Fruit fly (Drosophila melanogaster) whole organism, pupa: ENCODE measurements around the gene CG6330.
A peak's percentile ranks its signal among the peaks of the same experiment; 100 is the strongest.

Source experiments
- CG10348 ChIP-seq: fragments of 200-800 bp; sonication (Bioruptor generic); IDR thresholded peaks from 2 replicates; pipeline ENCODE4 v1.3.6; 2022; ENCODE audit warnings: missing biosample characterization, missing genetic modification characterization
- CG12605 ChIP-seq: fragments of 200-800 bp; sonication (Bioruptor generic); IDR thresholded peaks from 2 replicates; pipeline ENCODE4 v1.3.6; 2022; ENCODE audit warnings: missing biosample characterization, missing genetic modification characterization
- CG13204 ChIP-seq: fragments of 200-800 bp; sonication (Bioruptor generic); optimal IDR thresholded peaks from 2 replicates; lab custom pipeline; 2018; ENCODE audit warnings: missing biosample characterization, mild to moderate bottlenecking, missing genetic modification characterization, moderate library complexity
- CG14655 ChIP-seq: fragments of 200-800 bp; sonication (Bioruptor generic); optimal IDR thresholded peaks from 3 replicates; lab custom pipeline; 2017; ENCODE audit warnings: mild to moderate bottlenecking, missing biosample characterization, missing genetic modification reagents, missing genetic modification characterization
- CG15710 ChIP-seq: fragments of 200-800 bp; sonication (Bioruptor generic); optimal IDR thresholded peaks from 2 replicates; lab custom pipeline; 2018; ENCODE audit warnings: missing biosample characterization, mild to moderate bottlenecking, missing genetic modification characterization, moderate library complexity
- CG17806 ChIP-seq: fragments of 200-800 bp; sonication (Bioruptor generic); optimal IDR thresholded peaks from 2 replicates; lab custom pipeline; 2018; ENCODE audit warnings: missing biosample characterization, mild to moderate bottlenecking, missing genetic modification characterization, moderate library complexity
- CG32121 ChIP-seq: fragments of 200-800 bp; sonication (Bioruptor generic); IDR thresholded peaks from 2 replicates; pipeline ENCODE4 v1.3.6; 2022; ENCODE audit warnings: missing biosample characterization, missing genetic modification characterization
- CG34367 ChIP-seq: fragments of 200-800 bp; sonication (Bioruptor generic); optimal IDR thresholded peaks from 2 replicates; lab custom pipeline; 2018; ENCODE audit warnings: missing biosample characterization, mild to moderate bottlenecking, missing genetic modification characterization
- CG4496 ChIP-seq: fragments of 200-800 bp; sonication (Bioruptor generic); IDR thresholded peaks from 3 replicates; pipeline ENCODE4 v1.3.6; 2022; ENCODE audit warnings: missing biosample characterization, missing genetic modification characterization
- CG8159 ChIP-seq: fragments of 200-800 bp; sonication (Bioruptor generic); optimal IDR thresholded peaks from 3 replicates; lab custom pipeline; 2018; ENCODE audit warnings: missing biosample characterization, mild to moderate bottlenecking, missing genetic modification characterization, moderate library complexity
- CG8301 ChIP-seq: fragments of 200-800 bp; sonication (Bioruptor generic); optimal IDR thresholded peaks from 2 replicates; lab custom pipeline; 2018; ENCODE audit warnings: missing biosample characterization, mild to moderate bottlenecking, missing genetic modification characterization
- CG9948 ChIP-seq: fragments of 200-800 bp; sonication (Bioruptor generic); optimal IDR thresholded peaks from 2 replicates; lab custom pipeline; 2018; ENCODE audit warnings: missing biosample characterization, mild to moderate bottlenecking, missing genetic modification characterization, moderate library complexity
- D1 ChIP-seq: fragments of 200-800 bp; sonication (Bioruptor generic); optimal IDR thresholded peaks from 2 replicates; lab custom pipeline; 2018; ENCODE audit warnings: missing biosample characterization, mild to moderate bottlenecking, missing genetic modification characterization, moderate library complexity
- EcR ChIP-seq: fragments of 200-800 bp; sonication (Bioruptor generic); optimal IDR thresholded peaks from 3 replicates; lab custom pipeline; 2019; ENCODE audit warnings: missing biosample characterization, missing genetic modification characterization, mild to moderate bottlenecking, moderate library complexity, missing genetic modification reagents
- Ets98B ChIP-seq: fragments of 200-800 bp; sonication (Bioruptor generic); IDR thresholded peaks from 2 replicates; pipeline ENCODE4 v1.3.6; 2022; ENCODE audit warnings: missing biosample characterization, missing genetic modification characterization
- Pif1A ChIP-seq: fragments of 200-800 bp; sonication (Bioruptor generic); optimal IDR thresholded peaks from 3 replicates; lab custom pipeline; 2016; ENCODE audit warnings: missing biosample characterization, missing genetic modification characterization
- Pif1B ChIP-seq: fragments of 200-800 bp; sonication (Bioruptor generic); optimal IDR thresholded peaks from 3 replicates; lab custom pipeline; 2016; ENCODE audit warnings: missing biosample characterization, missing genetic modification characterization
- Snoo ChIP-seq: fragments of 200-800 bp; sonication (Bioruptor generic); optimal IDR thresholded peaks from 3 replicates; lab custom pipeline; 2017; ENCODE audit warnings: missing biosample characterization, mild to moderate bottlenecking, missing genetic modification characterization, inconsistent platforms
- fd96Ca ChIP-seq: fragments of 200-800 bp; sonication (Bioruptor generic); IDR thresholded peaks from 3 replicates; pipeline ENCODE4 v1.3.6; 2022; ENCODE audit warnings: missing biosample characterization, missing genetic modification characterization
- gl ChIP-seq: fragments of 200-800 bp; sonication (Bioruptor generic); optimal IDR thresholded peaks from 2 replicates; lab custom pipeline; 2018; ENCODE audit warnings: missing biosample characterization, mild to moderate bottlenecking, missing genetic modification characterization
- rn ChIP-seq: fragments of 200-800 bp; sonication (Bioruptor generic); IDR thresholded peaks from 2 replicates; pipeline ENCODE4 v1.3.6; 2022; ENCODE audit warnings: missing biosample characterization, missing genetic modification characterization

Gene CG6330

dm6 chr3R:26982106-26982505, 23.8 kb upstream of the CG6330 start:
- TF ChIP-seq Pif1A (GFP tag; lab: Kevin White, UChicago) (no peak), gl (no peak), CG10348 (GFP tag; lab: Robert Waterston, UW) (no peak), CG32121 (no peak), CG12605 (no peak), fd96Ca (GFP tag; lab: Robert Waterston, UW) (no peak), Ets98B (GFP tag; lab: Robert Waterston, UW) (no peak), CG15710 (tag; lab: Kevin White, UChicago) (no peak), CG9948 (tag; lab: Kevin White, UChicago) (no peak)

dm6 chr3R:26980282-26980691, 22.0 kb upstream of the CG6330 start:
- TF ChIP-seq CG8301 (tag; lab: Kevin White, UChicago): no peak
- TF ChIP-seq CG10348 (GFP tag; lab: Robert Waterston, UW): no peak
- TF ChIP-seq CG14655 (GFP tag; lab: Kevin White, UChicago): no peak
- TF ChIP-seq CG32121: 0 out of 2 replicates have a peak, but pooled peaks have one; percentile 17
- no peak for TF ChIP-seq CG34367 (tag; lab: Kevin White, UChicago)
- TF ChIP-seq Pif1B: no peak
- TF ChIP-seq Ets98B (GFP tag; lab: Robert Waterston, UW): peak; percentile 30; the same call in 1 of the 2 replicates
- no peak for TF ChIP-seq D1 (tag; lab: Kevin White, UChicago)
- TF ChIP-seq CG13204: no peak
- TF ChIP-seq Pif1A (GFP tag; lab: Kevin White, UChicago): no peak
- TF ChIP-seq CG15710 (tag; lab: Kevin White, UChicago): no peak
- peak; percentile 65 for TF ChIP-seq EcR (GFP tag; lab: Kevin White, UChicago)
- no peak for TF ChIP-seq rn (GFP tag; lab: Robert Waterston, UW)
- no peak for TF ChIP-seq CG9948 (tag; lab: Kevin White, UChicago)
- TF ChIP-seq fd96Ca (GFP tag; lab: Robert Waterston, UW): no peak
- TF ChIP-seq CG17806 (tag; lab: Kevin White, UChicago): no peak
- TF ChIP-seq gl: no peak
- TF ChIP-seq CG8159 (tag; lab: Kevin White, UChicago): no peak
- peak; percentile 59 for TF ChIP-seq CG12605
- TF ChIP-seq CG4496 (GFP tag; lab: Robert Waterston, UW): no peak
- no peak for TF ChIP-seq Snoo

DNA sequence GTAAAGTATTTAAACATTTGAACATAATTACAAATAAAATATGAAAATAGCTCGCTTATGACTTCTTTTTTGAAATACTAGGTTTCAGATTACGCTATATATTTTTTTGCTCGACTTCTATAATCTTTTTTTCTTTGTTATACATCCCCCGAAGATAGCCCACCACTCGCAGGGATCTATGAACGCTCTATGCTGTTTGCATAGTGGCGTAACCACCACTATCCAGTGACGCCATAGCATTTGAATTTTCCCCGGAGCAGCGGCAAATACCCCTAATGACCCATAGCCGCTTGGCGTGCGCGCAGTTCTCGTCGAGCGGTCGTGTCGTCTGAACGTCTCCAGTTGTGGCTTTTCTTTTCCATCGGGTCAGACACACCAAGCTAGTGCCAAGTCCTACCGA, 19.9 kb upstream of the CG6330 start, which contains the start of the genes CG14253 and CG46313:
Gene CG14253 (plus strand): TSS at position 301 of the 400 bp plus-strand sequence.
Gene CG46313 (plus strand): TSS at position 301 of the 400 bp plus-strand sequence.
- TF ChIP-seq CG32121: no peak
- TF ChIP-seq CG34367 (tag; lab: Kevin White, UChicago): no peak
- no peak for TF ChIP-seq CG10348 (GFP tag; lab: Robert Waterston, UW)
- TF ChIP-seq D1 (tag; lab: Kevin White, UChicago): no peak
- TF ChIP-seq CG4496 (GFP tag; lab: Robert Waterston, UW): no peak
- no peak for TF ChIP-seq CG13204
- no peak for TF ChIP-seq CG12605
- TF ChIP-seq Ets98B (GFP tag; lab: Robert Waterston, UW): no peak
- no peak for TF ChIP-seq fd96Ca (GFP tag; lab: Robert Waterston, UW)
- TF ChIP-seq Snoo: no peak
- no peak for TF ChIP-seq CG14655 (GFP tag; lab: Kevin White, UChicago)
- no peak for TF ChIP-seq Pif1B
- TF ChIP-seq CG15710 (tag; lab: Kevin White, UChicago): no peak
- no peak for TF ChIP-seq CG8301 (tag; lab: Kevin White, UChicago)

DNA sequence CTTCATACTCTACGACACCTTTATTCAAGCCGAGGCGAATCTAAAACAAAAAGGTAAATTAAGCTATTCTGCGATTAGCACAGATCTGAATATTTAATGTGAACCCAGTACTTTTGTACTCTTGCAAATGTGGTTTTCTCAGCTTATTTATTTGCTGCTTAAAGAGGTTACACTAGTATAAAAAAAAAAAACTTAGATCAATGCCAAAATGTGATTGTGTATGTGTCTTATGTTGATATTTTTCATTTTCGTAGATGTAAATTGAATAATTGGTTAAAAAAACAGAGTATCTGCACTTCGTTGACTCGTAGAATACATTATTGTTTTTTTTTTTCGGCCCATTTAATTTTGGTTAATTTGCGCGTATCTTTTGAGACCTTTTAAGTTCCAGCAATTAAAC, 11.5 kb upstream of the CG6330 start:
- no peak for TF ChIP-seq Ets98B (GFP tag; lab: Robert Waterston, UW)
- no peak for TF ChIP-seq CG4496 (GFP tag; lab: Robert Waterston, UW)
- TF ChIP-seq CG12605: no peak
- no peak for TF ChIP-seq EcR (GFP tag; lab: Kevin White, UChicago)
- TF ChIP-seq Pif1A (GFP tag; lab: Kevin White, UChicago): no peak
- TF ChIP-seq D1 (tag; lab: Kevin White, UChicago): no peak
- TF ChIP-seq fd96Ca (GFP tag; lab: Robert Waterston, UW): no peak
- no peak for TF ChIP-seq CG17806 (tag; lab: Kevin White, UChicago)
- no peak for TF ChIP-seq CG32121
- TF ChIP-seq, all 21 proteins: peak for 0

dm6 chr3R:26968823-26969638, 10.7 kb upstream of the CG6330 start:
- TF ChIP-seq CG13204 (no peak), CG12605 (no peak), CG34367 (tag; lab: Kevin White, UChicago) (peak; percentile 0), CG9948 (tag; lab: Kevin White, UChicago) (peak; percentile 51), rn (GFP tag; lab: Robert Waterston, UW) (no peak), CG8301 (tag; lab: Kevin White, UChicago) (no peak), CG10348 (GFP tag; lab: Robert Waterston, UW) (no peak), Pif1A (GFP tag; lab: Kevin White, UChicago) (no peak), CG14655 (GFP tag; lab: Kevin White, UChicago) (no peak), Ets98B (GFP tag; lab: Robert Waterston, UW) (no peak), D1 (tag; lab: Kevin White, UChicago) (no peak), EcR (GFP tag; lab: Kevin White, UChicago) (peak; percentile 92), fd96Ca (GFP tag; lab: Robert Waterston, UW) (peak; percentile 64; the same call in 1 of the 3 replicates), Pif1B (no peak), CG32121 (no peak), Snoo (no peak), CG15710 (tag; lab: Kevin White, UChicago) (peak; percentile 38), CG17806 (tag; lab: Kevin White, UChicago) (no peak), CG8159 (tag; lab: Kevin White, UChicago) (no peak), CG4496 (GFP tag; lab: Robert Waterston, UW) (0 out of 3 replicates have a peak, but pooled peaks have one; percentile 40), gl (peak; percentile 21)
